Worm (Caenorhabditis elegans): ENCODE data around the gene mks-2.

ce11 chrII:6173400-6173799 lies 45.8 kb downstream of the mks-2 start, which contains the start of gene F40H3.2:
- no peak for TF ChIP-seq nhr-19 (GFP tag; conservative IDR thresholded peaks at IDR 0.05)
- no peak for TF ChIP-seq ztf-11 (tag; optimal IDR thresholded peaks at IDR 0.05)
- no peak for TF ChIP-seq ces-1 (GFP tag; optimal IDR thresholded peaks at IDR 0.05)
- TF ChIP-seq zip-4 (GFP tag; optimal IDR thresholded peaks at IDR 0.05), result no peak
- no peak for TF ChIP-seq skn-1 (tag; optimal IDR thresholded peaks at IDR 0.05)
- no peak for TF ChIP-seq lin-15B (tag; optimal IDR thresholded peaks at IDR 0.05)
- TF ChIP-seq unc-86 (tag; optimal IDR thresholded peaks at IDR 0.05), result no peak
- TF ChIP-seq lin-13 (GFP tag; optimal IDR thresholded peaks at IDR 0.05), result no peak
- TF ChIP-seq ama-1 (optimal IDR thresholded peaks at IDR 0.05), result no peak
- TF ChIP-seq irx-1 (tag; optimal IDR thresholded peaks at IDR 0.05), result no peak
- TF ChIP-seq egl-27 (tag; optimal IDR thresholded peaks at IDR 0.05), result no peak
- no peak for TF ChIP-seq mep-1 (tag; optimal IDR thresholded peaks at IDR 0.05)
- TF ChIP-seq nhr-76 (tag; optimal IDR thresholded peaks at IDR 0.05), result no peak
- TF ChIP-seq nhr-28 (tag; optimal IDR thresholded peaks at IDR 0.05), result no peak
